Worm (Caenorhabditis elegans) whole organism, early embryonic: Measurements from ENCODE around the gene sulp-5.

Experiments
- B0310.2 ChIP-seq: sonication (generic microtip); optimal IDR thresholded peaks from 2 replicates; lab custom pipeline; 2016; ENCODE audit warnings: mild to moderate bottlenecking, missing genetic modification characterization, missing compliant biosample characterization
- ama-1 ChIP-seq: fragments of 150-350 bp; optimal IDR thresholded peaks from 2 replicates; lab custom pipeline; 2014
- ceh-13 ChIP-seq: fragments of 200-800 bp; sonication (Bioruptor generic); optimal IDR thresholded peaks from 2 replicates; lab custom pipeline; 2018; ENCODE audit warnings: mild to moderate bottlenecking, missing genetic modification characterization, missing compliant biosample characterization
- hnd-1 ChIP-seq: sonication (generic microtip); optimal IDR thresholded peaks from 2 replicates; lab custom pipeline; 2016; ENCODE audit warnings: missing genetic modification characterization, missing compliant biosample characterization
- tbx-37 ChIP-seq: fragments of 200-800 bp; sonication (Bioruptor generic); conservative IDR thresholded peaks from 2 replicates; pipeline ENCODE4 v1.3.6; 2022; ENCODE audit warnings: missing genetic modification reagents, missing genetic modification characterization, missing compliant biosample characterization
- tra-4 ChIP-seq: sonication (generic microtip); optimal IDR thresholded peaks from 2 replicates; lab custom pipeline; 2017; ENCODE audit warnings: missing genetic modification characterization, missing compliant biosample characterization

DNA sequence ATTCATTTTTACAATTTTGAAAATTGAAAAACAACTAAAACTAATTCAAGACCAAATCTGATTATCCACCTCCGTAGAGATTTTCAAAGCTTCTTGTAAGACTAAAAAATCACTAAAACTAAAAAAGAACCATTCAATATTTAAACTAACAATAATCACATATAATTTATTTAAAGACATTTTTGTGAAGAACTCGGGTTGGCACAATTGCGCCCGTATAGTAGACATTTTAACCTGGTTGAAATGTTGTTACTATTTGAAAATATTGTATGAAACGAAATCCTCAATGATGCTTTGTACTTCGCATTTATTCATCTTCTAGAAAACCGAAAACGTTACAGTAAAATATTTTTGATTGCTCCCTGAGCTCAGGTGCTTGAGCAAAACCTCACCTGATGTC, 23.8 kb upstream of the sulp-5 start:
- TF ChIP-seq ama-1 (lab: Kevin White, UChicago): no peak
- no peak for TF ChIP-seq hnd-1 (tag; lab: Kevin White, UChicago)
- TF ChIP-seq tbx-37 (GFP tag; lab: Robert Waterston, UW): no peak
- no peak for TF ChIP-seq ceh-13 (GFP tag; lab: Kevin White, UChicago)
- no peak for TF ChIP-seq B0310.2 (tag; lab: Kevin White, UChicago)
- no peak for TF ChIP-seq tra-4 (tag; lab: Kevin White, UChicago)
